Fruit fly (Drosophila melanogaster): ENCODE results near the gene IP3K2.

IP3K2 gene

dm6 chrX:13373239-13374153 is 70.1 kb downstream of the IP3K2 start:
- no peak for TF ChIP-seq ttk (optimal IDR thresholded peaks at IDR 0.05)
- TF ChIP-seq insv (optimal IDR thresholded peaks at IDR 0.05) = no peak
- no peak for TF ChIP-seq Sin3A (optimal IDR thresholded peaks at IDR 0.05)
- TF ChIP-seq Myc (optimal IDR thresholded peaks at IDR 0.05) = no peak
- no peak for TF ChIP-seq psq (optimal IDR thresholded peaks at IDR 0.05)
- TF ChIP-seq h (optimal IDR thresholded peaks at IDR 0.05) = no peak

DNA sequence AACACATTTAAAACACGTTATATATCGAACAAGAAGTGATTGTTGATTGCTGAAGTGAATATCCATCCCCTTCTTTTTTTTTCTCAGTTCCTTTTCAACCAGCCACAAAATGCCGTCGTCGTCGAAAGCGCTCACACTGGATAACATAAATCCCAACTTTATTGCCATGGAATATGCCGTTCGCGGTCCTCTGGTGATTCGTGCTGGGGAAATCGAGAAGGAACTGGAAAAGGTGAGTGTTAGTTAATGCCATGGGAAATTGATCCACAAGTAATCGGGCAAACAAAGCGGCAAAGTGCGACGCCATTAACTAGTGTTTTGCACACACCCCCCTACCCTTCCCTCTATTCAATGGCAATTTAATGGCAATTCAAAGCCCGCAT is 70.7 kb downstream of the IP3K2 start:
- no peak for TF ChIP-seq Myc (optimal IDR thresholded peaks at IDR 0.05)
- no peak for TF ChIP-seq insv (optimal IDR thresholded peaks at IDR 0.05)
- TF ChIP-seq psq (optimal IDR thresholded peaks at IDR 0.05) = no peak
- no peak for TF ChIP-seq ttk (optimal IDR thresholded peaks at IDR 0.05)
- no peak for TF ChIP-seq Sin3A (optimal IDR thresholded peaks at IDR 0.05)
- TF ChIP-seq h (optimal IDR thresholded peaks at IDR 0.05) = no peak

- no peak for TF ChIP-seq h (optimal IDR thresholded peaks at IDR 0.05)
- no peak for TF ChIP-seq psq (optimal IDR thresholded peaks at IDR 0.05)
These were observed 71.5 kb downstream of the IP3K2 start for dm6 chrX:13374979-13375378.

DNA sequence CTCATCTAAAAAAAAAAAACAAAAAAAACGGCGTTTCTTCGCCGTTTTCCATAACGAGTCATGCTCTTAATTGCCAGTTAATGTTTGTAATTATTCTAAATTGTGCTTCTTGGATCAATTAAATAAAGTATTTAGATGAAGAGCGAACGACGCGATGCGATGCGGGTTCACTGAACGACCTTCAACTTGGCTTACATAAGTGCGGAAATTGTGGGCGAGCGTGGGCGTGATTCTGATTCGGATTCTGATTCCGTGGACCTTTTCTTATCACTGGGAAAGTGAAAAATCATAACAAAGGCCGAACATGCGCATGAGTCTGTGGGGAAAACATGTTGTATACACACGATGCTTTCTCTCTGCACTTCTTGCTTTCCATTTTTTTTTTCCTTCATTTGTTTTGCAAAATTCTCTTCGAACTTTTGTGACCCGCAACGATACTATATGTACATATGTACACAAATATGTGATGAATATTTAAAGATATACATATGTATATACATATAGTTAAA is 72.1 kb downstream of the IP3K2 start:
- TF ChIP-seq psq (optimal IDR thresholded peaks at IDR 0.05) (no peak), h (optimal IDR thresholded peaks at IDR 0.05) (no peak), insv (optimal IDR thresholded peaks at IDR 0.05) (no peak), Myc (optimal IDR thresholded peaks at IDR 0.05) (no peak), ttk (optimal IDR thresholded peaks at IDR 0.05) (no peak), Sin3A (optimal IDR thresholded peaks at IDR 0.05) (no peak)

dm6 chrX:13376520-13376919 is 73.1 kb downstream of the IP3K2 start:
- TF ChIP-seq psq (optimal IDR thresholded peaks at IDR 0.05) (no peak), ttk (optimal IDR thresholded peaks at IDR 0.05) (no peak), Myc (optimal IDR thresholded peaks at IDR 0.05) (no peak), h (optimal IDR thresholded peaks at IDR 0.05) (no peak), insv (optimal IDR thresholded peaks at IDR 0.05) (no peak), Sin3A (optimal IDR thresholded peaks at IDR 0.05) (no peak)

Data from Kc167 (cell line).